Fruit fly (Drosophila melanogaster) whole organism, embryonic: ENCODE results near the gene mey.

Source experiments
- Atf6 ChIP-seq: fragments of 200-800 bp; sonication (Bioruptor generic); IDR thresholded peaks from 2 replicates; pipeline ENCODE4 v1.3.6; 2022; ENCODE audit warnings: missing biosample characterization, missing genetic modification characterization
- B-H2 ChIP-seq: fragments of 200-800 bp; sonication (Bioruptor generic); optimal IDR thresholded peaks from 2 replicates; lab custom pipeline; 2018; ENCODE audit warnings: missing biosample characterization, mild to moderate bottlenecking, missing genetic modification characterization
- BEAF-32 ChIP-seq: fragments of 200-800 bp; sonication (Bioruptor generic); optimal IDR thresholded peaks from 3 replicates; lab custom pipeline; 2017; ENCODE audit warnings: missing biosample characterization, missing genetic modification characterization, mild to moderate bottlenecking, moderate library complexity, missing genetic modification reagents
- Bdp1 ChIP-seq: fragments of 200-800 bp; sonication (Bioruptor generic); optimal IDR thresholded peaks from 3 replicates; lab custom pipeline; 2016; ENCODE audit warnings: missing biosample characterization, missing genetic modification characterization
- Bgb ChIP-seq: fragments of 200-800 bp; sonication (Bioruptor generic); IDR thresholded peaks from 2 replicates; pipeline ENCODE4 v1.3.6; 2022; ENCODE audit warnings: missing biosample characterization, missing genetic modification characterization; ENCODE audit not compliant: partially characterized antibody
- CG11695 ChIP-seq: fragments of 200-800 bp; sonication (Bioruptor generic); IDR thresholded peaks from 3 replicates; pipeline ENCODE4 v1.3.6; 2022; ENCODE audit warnings: missing biosample characterization, missing genetic modification characterization
- CG12391 ChIP-seq: fragments of 200-800 bp; sonication (Bioruptor generic); optimal IDR thresholded peaks from 3 replicates; lab custom pipeline; 2018; ENCODE audit warnings: missing biosample characterization, mild to moderate bottlenecking, missing genetic modification characterization, moderate library complexity
- CG14710 ChIP-seq: fragments of 200-800 bp; sonication (Bioruptor generic); optimal IDR thresholded peaks from 3 replicates; lab custom pipeline; 2019; ENCODE audit warnings: missing biosample characterization, mild to moderate bottlenecking, missing genetic modification characterization, moderate library complexity
- CG1603 ChIP-seq: fragments of 200-800 bp; sonication (Bioruptor generic); optimal IDR thresholded peaks from 2 replicates; lab custom pipeline; 2019; ENCODE audit warnings: missing biosample characterization, mild to moderate bottlenecking, missing genetic modification characterization, moderate library complexity
- CG17186 ChIP-seq: fragments of 200-800 bp; sonication (Bioruptor generic); optimal IDR thresholded peaks from 3 replicates; lab custom pipeline; 2017; ENCODE audit warnings: missing biosample characterization, missing genetic modification reagents, missing genetic modification characterization
- CG17612 ChIP-seq: fragments of 200-800 bp; sonication (Bioruptor generic); IDR thresholded peaks from 2 replicates; pipeline ENCODE4 v1.3.6; 2022; ENCODE audit warnings: missing biosample characterization, missing genetic modification characterization
- CG2678 ChIP-seq: fragments of 200-800 bp; sonication (Bioruptor generic); optimal IDR thresholded peaks from 3 replicates; lab custom pipeline; 2019; ENCODE audit warnings: missing biosample characterization, mild to moderate bottlenecking, missing genetic modification characterization, moderate library complexity
- CG32532 ChIP-seq: fragments of 200-800 bp; sonication (Bioruptor generic); IDR thresholded peaks from 2 replicates; pipeline ENCODE4 v1.3.6; 2022; ENCODE audit warnings: missing biosample characterization, missing genetic modification characterization
- CG33213 ChIP-seq: fragments of 200-800 bp; sonication (Bioruptor generic); optimal IDR thresholded peaks from 3 replicates; lab custom pipeline; 2016; ENCODE audit warnings: missing biosample characterization, missing genetic modification characterization
- CG34224 ChIP-seq: fragments of 200-800 bp; sonication (Bioruptor generic); IDR thresholded peaks from 3 replicates; pipeline ENCODE4 v1.3.6; 2022; ENCODE audit warnings: missing biosample characterization, missing genetic modification characterization; ENCODE audit not compliant: partially characterized antibody
- CG43689 ChIP-seq: fragments of 200-800 bp; sonication (Bioruptor generic); IDR thresholded peaks from 2 replicates; pipeline ENCODE4 v1.3.6; 2022; ENCODE audit warnings: missing biosample characterization, missing genetic modification characterization
- CG7839 ChIP-seq: fragments of 200-800 bp; sonication (Bioruptor generic); optimal IDR thresholded peaks from 3 replicates; lab custom pipeline; 2018; ENCODE audit warnings: missing biosample characterization, mild to moderate bottlenecking, missing genetic modification characterization, moderate library complexity
- CG8478 ChIP-seq: fragments of >200 bp; optimal IDR thresholded peaks from 2 replicates; lab custom pipeline; 2018
- CG9876 ChIP-seq: fragments of 200-800 bp; sonication (Bioruptor generic); optimal IDR thresholded peaks from 2 replicates; lab custom pipeline; 2016; ENCODE audit warnings: missing biosample characterization, missing genetic modification characterization
- Dp ChIP-seq: fragments of 200-800 bp; sonication (Bioruptor generic); optimal IDR thresholded peaks from 2 replicates; lab custom pipeline; 2018; ENCODE audit warnings: missing biosample characterization, mild to moderate bottlenecking, missing genetic modification characterization, moderate library complexity
- Eip74EF ChIP-seq, 2 experiments: fragments of 200-800 bp in 1 of 2; fragments of >200 bp in 1 of 2; sonication (Bioruptor generic) in 1 of 2; optimal IDR thresholded peaks; 2 replicates each; lab custom pipeline; 2017 to 2019; ENCODE audit warnings: missing biosample characterization in 2 of 2, missing genetic modification characterization in 2 of 2, mild to moderate bottlenecking in 1 of 2, moderate library complexity in 1 of 2
- Fer3 ChIP-seq: fragments of 200-800 bp; sonication (Bioruptor generic); optimal IDR thresholded peaks from 2 replicates; lab custom pipeline; 2018; ENCODE audit warnings: missing biosample characterization, mild to moderate bottlenecking, missing genetic modification characterization, moderate library complexity
- HmgD ChIP-seq: fragments of 200-800 bp; sonication (Bioruptor generic); optimal IDR thresholded peaks from 3 replicates; lab custom pipeline; 2016; ENCODE audit warnings: missing biosample characterization, missing genetic modification characterization
- Lpt ChIP-seq: fragments of >200 bp; optimal IDR thresholded peaks from 2 replicates; lab custom pipeline; 2018; ENCODE audit warnings: missing biosample characterization, missing genetic modification characterization
- MTF-1 ChIP-seq: fragments of 200-800 bp; sonication (Bioruptor generic); optimal IDR thresholded peaks from 2 replicates; lab custom pipeline; 2018; ENCODE audit warnings: missing biosample characterization, mild to moderate bottlenecking, missing genetic modification characterization, borderline replicate concordance
- Med ChIP-seq: fragments of 200-800 bp; sonication (Bioruptor generic); peaks from one replicate; lab custom pipeline; 2016; ENCODE audit warnings: missing biosample characterization, missing genetic modification characterization, mild to moderate bottlenecking, inconsistent platforms, moderate library complexity
- Myb ChIP-seq: fragments of 200-800 bp; sonication (Bioruptor generic); optimal IDR thresholded peaks from 2 replicates; lab custom pipeline; 2016; ENCODE audit warnings: missing biosample characterization, missing genetic modification characterization
- Six4 ChIP-seq: fragments of 200-800 bp; sonication (Bioruptor generic); optimal IDR thresholded peaks from 2 replicates; lab custom pipeline; 2016; ENCODE audit warnings: missing biosample characterization, missing genetic modification characterization
- Taf1 ChIP-seq: fragments of 200-800 bp; sonication (Bioruptor generic); IDR thresholded peaks from 2 replicates; pipeline ENCODE4 v1.3.6; 2022; ENCODE audit warnings: missing biosample characterization, missing genetic modification characterization
- Vsx1 ChIP-seq: fragments of 200-800 bp; sonication (Bioruptor generic); optimal IDR thresholded peaks from 2 replicates; lab custom pipeline; 2017; ENCODE audit warnings: missing biosample characterization, mild to moderate bottlenecking, missing genetic modification characterization, missing genetic modification reagents
- amos ChIP-seq: fragments of 200-800 bp; sonication (Bioruptor generic); IDR thresholded peaks from 2 replicates; pipeline ENCODE4 v1.3.6; 2022; ENCODE audit warnings: missing biosample characterization, missing genetic modification characterization; ENCODE audit not compliant: partially characterized antibody
- ase ChIP-seq: fragments of 200-800 bp; sonication (Bioruptor generic); IDR thresholded peaks from 3 replicates; pipeline ENCODE4 v1.3.6; 2022; ENCODE audit warnings: missing biosample characterization, missing genetic modification characterization
- ci ChIP-seq: fragments of 200-800 bp; sonication (Bioruptor generic); IDR thresholded peaks from 3 replicates; pipeline ENCODE4 v1.3.6; 2022; ENCODE audit warnings: missing biosample characterization, missing genetic modification characterization
- fru ChIP-seq: fragments of >200 bp; optimal IDR thresholded peaks from 2 replicates; lab custom pipeline; 2017
- hbn ChIP-seq: fragments of 200-800 bp; sonication (Bioruptor generic); IDR thresholded peaks from 2 replicates; pipeline ENCODE4 v1.3.6; 2022; ENCODE audit warnings: missing biosample characterization, missing genetic modification characterization; ENCODE audit not compliant: partially characterized antibody
- hth ChIP-seq: fragments of >200 bp; optimal IDR thresholded peaks from 2 replicates; lab custom pipeline; 2017; ENCODE audit warnings: inconsistent platforms
- ken ChIP-seq: fragments of 200-800 bp; sonication (Bioruptor generic); IDR thresholded peaks from 3 replicates; pipeline ENCODE4 v1.3.6; 2022; ENCODE audit warnings: missing biosample characterization, missing genetic modification characterization
- luna ChIP-seq: fragments of 200-800 bp; sonication (Bioruptor generic); optimal IDR thresholded peaks from 2 replicates; lab custom pipeline; 2016; ENCODE audit warnings: missing biosample characterization, missing genetic modification characterization
- mirr ChIP-seq: fragments of 200-800 bp; sonication (Bioruptor generic); optimal IDR thresholded peaks from 3 replicates; lab custom pipeline; 2018; ENCODE audit warnings: missing biosample characterization, mild to moderate bottlenecking, missing genetic modification characterization
- peb ChIP-seq: fragments of 200-800 bp; sonication (Bioruptor generic); IDR thresholded peaks from 2 replicates; pipeline ENCODE4 v1.3.6; 2022; ENCODE audit warnings: missing biosample characterization, missing genetic modification characterization
- pita ChIP-seq: fragments of 200-800 bp; sonication (Bioruptor generic); optimal IDR thresholded peaks from 2 replicates; lab custom pipeline; 2017; ENCODE audit warnings: missing biosample characterization, mild to moderate bottlenecking, missing genetic modification characterization
- pum ChIP-seq: fragments of 200-800 bp; sonication (Bioruptor generic); optimal IDR thresholded peaks from 2 replicates; lab custom pipeline; 2016; ENCODE audit warnings: missing biosample characterization, missing genetic modification characterization
- pzg ChIP-seq: fragments of 200-800 bp; sonication (Bioruptor generic); optimal IDR thresholded peaks from 3 replicates; lab custom pipeline; 2018; ENCODE audit warnings: missing biosample characterization, mild to moderate bottlenecking, missing genetic modification characterization, moderate library complexity
- so ChIP-seq: fragments of 200-800 bp; sonication (Bioruptor generic); IDR thresholded peaks from 3 replicates; pipeline ENCODE4 v1.3.6; 2022; ENCODE audit warnings: missing biosample characterization, missing genetic modification characterization
- stc ChIP-seq: fragments of 200-800 bp; sonication (Bioruptor generic); IDR thresholded peaks from 2 replicates; pipeline ENCODE4 v1.3.6; 2022; ENCODE audit warnings: missing biosample characterization, missing genetic modification characterization
- stwl ChIP-seq: fragments of 200-800 bp; sonication (Bioruptor generic); optimal IDR thresholded peaks from 3 replicates; lab custom pipeline; 2018; ENCODE audit warnings: missing biosample characterization, mild to moderate bottlenecking, missing genetic modification characterization, moderate library complexity
- tin ChIP-seq: fragments of 200-800 bp; sonication (Bioruptor generic); optimal IDR thresholded peaks from 3 replicates; lab custom pipeline; 2016; ENCODE audit warnings: missing biosample characterization, missing genetic modification characterization
- trh ChIP-seq: fragments of 200-800 bp; sonication (Bioruptor generic); optimal IDR thresholded peaks from 2 replicates; lab custom pipeline; 2016; ENCODE audit warnings: missing biosample characterization, missing genetic modification characterization
- tx ChIP-seq: fragments of 200-800 bp; sonication (Bioruptor generic); optimal IDR thresholded peaks from 2 replicates; lab custom pipeline; 2016; ENCODE audit warnings: missing biosample characterization, missing genetic modification characterization
- vvl ChIP-seq: fragments of 200-800 bp; sonication (Bioruptor generic); IDR thresholded peaks from 2 replicates; pipeline ENCODE4 v1.3.6; 2022; ENCODE audit warnings: missing biosample characterization, missing genetic modification characterization
- wor ChIP-seq: fragments of 200-800 bp; sonication (Bioruptor generic); IDR thresholded peaks from 2 replicates; pipeline ENCODE4 v1.3.6; 2022; ENCODE audit warnings: missing biosample characterization, missing genetic modification characterization
- zfh1 ChIP-seq: fragments of 200-800 bp; sonication (Bioruptor generic); IDR thresholded peaks from 3 replicates; pipeline ENCODE4 v1.3.6; 2022; ENCODE audit warnings: missing biosample characterization, missing genetic modification characterization

Gene mey

dm6 chr3R:31457997-31458467 is 41.0 kb upstream of the mey start (continued):
- no peak for TF ChIP-seq ase
- TF ChIP-seq tx (GFP tag; lab: Kevin White, UChicago) = no peak
- TF ChIP-seq Vsx1 (GFP tag; lab: Kevin White, UChicago) = no peak
- TF ChIP-seq CG9876 (GFP tag; lab: Kevin White, UChicago) = no peak
- no peak for TF ChIP-seq pum (GFP tag; lab: Kevin White, UChicago)
- TF ChIP-seq pita (GFP tag; lab: Kevin White, UChicago) = peak; percentile 4
- TF ChIP-seq CG8478 = peak; percentile 79
- TF ChIP-seq stwl (tag; lab: Kevin White, UChicago) = no peak
- no peak for TF ChIP-seq fru (lab: Kevin White, UChicago)
- no peak for TF ChIP-seq Taf1
- TF ChIP-seq so (GFP tag; lab: Robert Waterston, UW) = no peak
- 0 out of 2 replicates have a peak, but pooled peaks have one; percentile 6 for TF ChIP-seq vvl (GFP tag; lab: Robert Waterston, UW)
- no peak for TF ChIP-seq CG1603
- no peak for TF ChIP-seq Atf6 (GFP tag; lab: Robert Waterston, UW)
- no peak for TF ChIP-seq peb
- TF ChIP-seq BEAF-32 (GFP tag; lab: Kevin White, UChicago) = no peak
- TF ChIP-seq pzg (GFP tag; lab: Kevin White, UChicago) = no peak
- TF ChIP-seq MTF-1 (GFP tag; lab: Kevin White, UChicago) = no peak
- peak; percentile 42 for TF ChIP-seq CG33213 (GFP tag; lab: Kevin White, UChicago)
- no peak for TF ChIP-seq trh (GFP tag; lab: Kevin White, UChicago)
- no peak for TF ChIP-seq B-H2 (GFP tag; lab: Kevin White, UChicago)
- TF ChIP-seq Dp = peak; percentile 75
- no peak for TF ChIP-seq CG14710 (tag; lab: Kevin White, UChicago)
- TF ChIP-seq Fer3 (tag; lab: Kevin White, UChicago) = no peak
- TF ChIP-seq mirr (GFP tag; lab: Kevin White, UChicago) = no peak
- no peak for TF ChIP-seq CG32532 (GFP tag; lab: Robert Waterston, UW)
- TF ChIP-seq luna (GFP tag; lab: Kevin White, UChicago) = no peak
- peak; percentile 26; the same call in 1 of the 2 replicates for TF ChIP-seq amos (GFP tag; lab: Robert Waterston, UW)
- no peak for TF ChIP-seq CG11695 (GFP tag; lab: Robert Waterston, UW)
- peak; percentile 52; the same call in 1 of the 2 replicates for TF ChIP-seq CG17612
- peak; percentile 54; the same call in 1 of the 2 replicates for TF ChIP-seq Bgb (GFP tag; lab: Robert Waterston, UW)
- TF ChIP-seq CG34224 (GFP tag; lab: Robert Waterston, UW) = peak; percentile 31; the same call in 1 of the 3 replicates
- TF ChIP-seq CG43689 (GFP tag; lab: Robert Waterston, UW) = no peak
- TF ChIP-seq ken (GFP tag; lab: Robert Waterston, UW) = no peak
- no peak for TF ChIP-seq Lpt (GFP tag; lab: Kevin White, UChicago)
- TF ChIP-seq Bdp1 (GFP tag; lab: Kevin White, UChicago) = no peak
- TF ChIP-seq zfh1 (GFP tag; lab: Robert Waterston, UW) = 0 out of 3 replicates have a peak, but pooled peaks have one; percentile 7
- no peak for TF ChIP-seq tin (GFP tag; lab: Kevin White, UChicago)
- no peak for TF ChIP-seq CG7839 (tag; lab: Kevin White, UChicago)
- TF ChIP-seq wor (GFP tag; lab: Robert Waterston, UW) = no peak
- TF ChIP-seq HmgD = peak; percentile 79
- peak in 1 of 2 experiments; percentile 26 for TF ChIP-seq Eip74EF (GFP tag; optimal IDR thresholded peaks at IDR 0.05; lab: Kevin White, UChicago)
- TF ChIP-seq CG17186 (GFP tag; lab: Kevin White, UChicago) = peak; percentile 1
- no peak for TF ChIP-seq CG12391 (tag; lab: Kevin White, UChicago)
- TF ChIP-seq Myb (GFP tag; lab: Kevin White, UChicago) = peak; percentile 66
- TF ChIP-seq hth (lab: Kevin White, UChicago) = no peak
- TF ChIP-seq ci (GFP tag; lab: Robert Waterston, UW) = no peak
- TF ChIP-seq stc (GFP tag; lab: Robert Waterston, UW) = no peak
- TF ChIP-seq Med = peak; percentile 78
- TF ChIP-seq Six4 = no peak
- TF ChIP-seq hbn (GFP tag; lab: Robert Waterston, UW) = peak; percentile 25; the same call in 1 of the 2 replicates
- TF ChIP-seq CG2678 (tag; lab: Kevin White, UChicago) = no peak
